Fruit fly (Drosophila melanogaster): Measurements from ENCODE around the gene Mkrn1.

Gene Mkrn1

dm6 chr3L:21523059-21523836, 10.3 kb downstream of the Mkrn1 start, which contains the start of gene CG7611 (continued):
- TF ChIP-seq CG8388 (GFP tag; optimal IDR thresholded peaks at IDR 0.05) (no peak), cg (GFP tag; optimal IDR thresholded peaks at IDR 0.05) (peak; percentile 66), CG17829 (tag; optimal IDR thresholded peaks at IDR 0.05) (peak; percentile 31), CG12942 (GFP tag; optimal IDR thresholded peaks at IDR 0.05) (no peak)

DNA sequence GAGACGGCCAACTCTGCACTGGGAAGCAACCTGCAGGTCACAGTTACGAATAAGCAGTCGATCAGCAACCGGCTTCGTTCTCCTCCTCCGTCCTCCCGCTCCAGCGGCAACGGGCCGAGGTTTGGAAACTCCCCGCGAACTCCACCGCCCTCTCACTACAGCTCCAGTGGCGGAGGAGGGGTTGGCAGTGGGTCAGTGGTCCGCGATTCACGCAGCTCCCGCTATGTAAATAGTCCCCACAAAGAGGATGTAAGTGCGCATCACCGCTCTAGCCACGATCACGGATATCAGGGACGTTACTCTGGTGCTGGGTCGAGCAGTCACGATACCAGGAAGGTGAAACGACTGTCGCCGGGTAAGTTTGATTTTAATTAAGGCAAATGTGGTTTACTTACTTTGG, 15.2 kb downstream of the Mkrn1 start:
- TF ChIP-seq CG10462 (GFP tag; optimal IDR thresholded peaks at IDR 0.05), result no peak
- no peak for TF ChIP-seq stc (GFP tag; IDR thresholded peaks at IDR 0.05)
- TF ChIP-seq Ets65A (GFP tag), result peak; percentile 91
- TF ChIP-seq CG6791 (GFP tag; IDR thresholded peaks at IDR 0.05; ENCODE audit: partially characterized antibody), result 0 out of 3 replicates have a peak, but pooled peaks have one; percentile 15
- peak; percentile 30 for TF ChIP-seq Med (GFP tag)

DNA sequence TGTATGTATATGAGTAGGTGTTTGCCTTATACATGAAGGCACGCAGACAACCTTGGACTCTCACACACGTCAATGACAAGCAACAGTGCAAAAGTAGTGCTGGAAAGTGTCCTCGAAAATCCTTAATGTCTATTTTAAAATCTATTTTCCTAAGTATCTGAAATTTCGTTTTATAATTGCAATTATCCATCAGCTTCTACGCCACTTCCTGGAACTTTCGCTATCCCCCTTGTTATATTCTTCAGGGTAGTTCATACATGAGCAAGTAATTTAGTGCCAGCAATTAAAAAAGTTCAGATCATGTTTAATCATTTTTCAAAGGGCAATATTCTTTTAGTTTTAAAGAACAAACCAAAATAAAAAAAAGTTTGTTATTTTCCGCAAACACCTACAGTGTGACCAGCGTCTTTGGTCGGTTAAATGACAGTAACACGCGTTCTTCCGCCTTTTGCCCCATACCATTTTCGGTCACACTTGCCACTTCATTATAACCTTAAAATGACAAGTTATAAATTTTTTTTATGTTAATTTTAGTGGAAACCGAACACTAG, 16.7 kb downstream of the Mkrn1 start:
- no peak for TF ChIP-seq Drgx (GFP tag; IDR thresholded peaks at IDR 0.05)
- TF ChIP-seq CG34376 (GFP tag; optimal IDR thresholded peaks at IDR 0.05), result no peak
- no peak for TF ChIP-seq CG16863 (GFP tag; optimal IDR thresholded peaks at IDR 0.05)
- TF ChIP-seq seq (GFP tag; IDR thresholded peaks at IDR 0.05), result no peak
- no peak for TF ChIP-seq Ravus (GFP tag; IDR thresholded peaks at IDR 0.05)
- no peak for TF ChIP-seq CG11504 (tag; optimal IDR thresholded peaks at IDR 0.05)
- TF ChIP-seq br (optimal IDR thresholded peaks at IDR 0.05), result no peak
- no peak for TF ChIP-seq CG43689 (GFP tag; IDR thresholded peaks at IDR 0.05)
- no peak for TF ChIP-seq Taf1 (GFP tag; IDR thresholded peaks at IDR 0.05)
- no peak for TF ChIP-seq ham (GFP tag; IDR thresholded peaks at IDR 0.05)
- peak; percentile 38 for TF ChIP-seq CG30403 (GFP tag; optimal IDR thresholded peaks at IDR 0.05)
- peak; percentile 54 for TF ChIP-seq CG12391 (tag; optimal IDR thresholded peaks at IDR 0.05)
- TF ChIP-seq CG2129 (GFP tag; IDR thresholded peaks at IDR 0.05; ENCODE audit: partially characterized antibody), result no peak
- no peak for TF ChIP-seq ci (GFP tag; IDR thresholded peaks at IDR 0.05)
- TF ChIP-seq CG13894 (tag; optimal IDR thresholded peaks at IDR 0.05), result no peak
- TF ChIP-seq slou (GFP tag; optimal IDR thresholded peaks at IDR 0.05), result no peak
- no peak for TF ChIP-seq nerfin-1 (tag; optimal IDR thresholded peaks at IDR 0.05)
- TF ChIP-seq odd (GFP tag; optimal IDR thresholded peaks at IDR 0.05), result no peak
- peak; percentile 95 for TF ChIP-seq gfzf (GFP tag; optimal IDR thresholded peaks at IDR 0.05)
- no peak for TF ChIP-seq sim (GFP tag; IDR thresholded peaks at IDR 0.05)
- TF ChIP-seq Rx (GFP tag; IDR thresholded peaks at IDR 0.05), result no peak
- TF ChIP-seq vvl (GFP tag; IDR thresholded peaks at IDR 0.05), result peak; percentile 42
- peak; percentile 73 for TF ChIP-seq Lhr (GFP tag; optimal IDR thresholded peaks at IDR 0.05)
- no peak for TF ChIP-seq Hr39 (optimal IDR thresholded peaks at IDR 0.05)
- TF ChIP-seq CG16779 (GFP tag; IDR thresholded peaks at IDR 0.05), result no peak
- TF ChIP-seq schlank (tag; optimal IDR thresholded peaks at IDR 0.05), result no peak
- TF ChIP-seq psq (GFP tag; optimal IDR thresholded peaks at IDR 0.05), result no peak
- no peak for TF ChIP-seq fd102C (GFP tag; optimal IDR thresholded peaks at IDR 0.05)
- no peak for TF ChIP-seq chif (GFP tag; optimal IDR thresholded peaks at IDR 0.05)
- no peak for TF ChIP-seq amos (GFP tag; IDR thresholded peaks at IDR 0.05; ENCODE audit: partially characterized antibody)
- no peak for TF ChIP-seq CG17328 (GFP tag; IDR thresholded peaks at IDR 0.05)
- TF ChIP-seq zen2 (GFP tag; IDR thresholded peaks at IDR 0.05; ENCODE audit: partially characterized antibody), result no peak
- no peak for TF ChIP-seq CG1024 (GFP tag; IDR thresholded peaks at IDR 0.05)
- TF ChIP-seq stc (GFP tag; IDR thresholded peaks at IDR 0.05), result no peak
- TF ChIP-seq BEAF-32 (GFP tag; optimal IDR thresholded peaks at IDR 0.05), result peak; percentile 42
- no peak for TF ChIP-seq CG6272 (GFP tag; IDR thresholded peaks at IDR 0.05)
- no peak for TF ChIP-seq CG8359 (GFP tag; optimal IDR thresholded peaks at IDR 0.05; ENCODE audit: borderline replicate concordance)
- no peak for TF ChIP-seq zfh1 (GFP tag; IDR thresholded peaks at IDR 0.05)
- TF ChIP-seq nau (GFP tag; optimal IDR thresholded peaks at IDR 0.05), result no peak

Data from whole organism, embryonic.